Worm (Caenorhabditis elegans): ENCODE data around the gene ZK177.1.

Gene ZK177.1

ce11 chrII:5527841-5528240 lies at the start of gene ZK177.1:
Gene ZK177.1, plus strand, starts transcription at chrII:5528141.
- no peak for TF ChIP-seq tlp-1 (tag; optimal IDR thresholded peaks at IDR 0.05)

ce11 chrII:5478318-5478717 lies 49.6 kb upstream of the ZK177.1 start, which contains the start of gene F56D1.1:
Gene F56D1.1, plus strand, starts transcription at chrII:5478618.
- no peak for TF ChIP-seq efl-1 (optimal IDR thresholded peaks at IDR 0.05)
- peak in 1 of 2 experiments; percentile 49 for TF ChIP-seq efl-1 (GFP tag; optimal IDR thresholded peaks at IDR 0.05 in 1 of 2)
- no peak for TF ChIP-seq mdl-1 (tag; optimal IDR thresholded peaks at IDR 0.05)
- no peak for TF ChIP-seq blmp-1 (tag; optimal IDR thresholded peaks at IDR 0.05)
- TF ChIP-seq ceh-90 (tag; optimal IDR thresholded peaks at IDR 0.05) = no peak
- TF ChIP-seq lsy-2 (tag; optimal IDR thresholded peaks at IDR 0.05) = no peak
- TF ChIP-seq dpl-1 (GFP tag; optimal IDR thresholded peaks at IDR 0.05) = no peak

- TF ChIP-seq alr-1 (tag; optimal IDR thresholded peaks at IDR 0.05; ENCODE audit: borderline replicate concordance) (no peak), xbp-1 (tag; optimal IDR thresholded peaks at IDR 0.05) (no peak)
Observed at ce11 chrII:5481982-5482381, 46.0 kb upstream of the ZK177.1 start, which contains the start of gene cal-8. Gene cal-8, minus strand, starts transcription at chrII:5482041.

- no peak for TF ChIP-seq elt-3 (tag; optimal IDR thresholded peaks at IDR 0.05)
- no peak for TF ChIP-seq lin-35 (GFP tag; optimal IDR thresholded peaks at IDR 0.05)
- TF ChIP-seq rnt-1 (tag; optimal IDR thresholded peaks at IDR 0.05) = no peak
Observed at ce11 chrII:5487844-5488243, 40.1 kb upstream of the ZK177.1 start, which contains the start of gene nep-5. Gene nep-5, plus strand, starts transcription at chrII:5488144.

ce11 chrII:5494405-5494804 lies 33.5 kb upstream of the ZK177.1 start, which contains the start of gene F12A10.6:
Gene F12A10.6, minus strand, starts transcription at chrII:5494505.
- TF ChIP-seq fos-1 (tag; optimal IDR thresholded peaks at IDR 0.05) (no peak), vab-15 (tag; optimal IDR thresholded peaks at IDR 0.05) (no peak), C16A3.4 (tag; optimal IDR thresholded peaks at IDR 0.05) (no peak), nhr-12 (tag; optimal IDR thresholded peaks at IDR 0.05) (no peak)

- TF ChIP-seq elt-3 (tag; optimal IDR thresholded peaks at IDR 0.05) = peak in 2 of 6 experiments; percentile 1 to 62
- TF ChIP-seq F16B12.6 (tag; optimal IDR thresholded peaks at IDR 0.05) = no peak
- no peak for TF ChIP-seq sox-4 (tag; optimal IDR thresholded peaks at IDR 0.05)
- TF ChIP-seq nhr-90 (tag; optimal IDR thresholded peaks at IDR 0.05; ENCODE audit: poor library complexity) = no peak
- TF ChIP-seq tbx-2 (tag; optimal IDR thresholded peaks at IDR 0.05) = no peak
- no peak for TF ChIP-seq fkh-8 (tag; optimal IDR thresholded peaks at IDR 0.05)
- TF ChIP-seq lin-35 (GFP tag; optimal IDR thresholded peaks at IDR 0.05) = no peak
- peak; percentile 52 for TF ChIP-seq nhr-20 (tag; optimal IDR thresholded peaks at IDR 0.05)
- no peak for TF ChIP-seq xbp-1 (tag; optimal IDR thresholded peaks at IDR 0.05)
- TF ChIP-seq fos-1 (tag; optimal IDR thresholded peaks at IDR 0.05) = no peak
- peak; percentile 43 for TF ChIP-seq lin-14 (GFP tag; optimal IDR thresholded peaks at IDR 0.05)
- peak; percentile 60 for TF ChIP-seq nhr-85 (tag)
- no peak for TF ChIP-seq unc-86 (tag; optimal IDR thresholded peaks at IDR 0.05)
- TF ChIP-seq aly-2 (tag; optimal IDR thresholded peaks at IDR 0.05) = no peak
- TF ChIP-seq mdl-1 (tag; optimal IDR thresholded peaks at IDR 0.05) = no peak
- no peak for TF ChIP-seq alr-1 (tag; optimal IDR thresholded peaks at IDR 0.05; ENCODE audit: borderline replicate concordance)
- TF ChIP-seq dsc-1 (tag; optimal IDR thresholded peaks at IDR 0.05) = no peak
- TF ChIP-seq ceh-90 (tag; optimal IDR thresholded peaks at IDR 0.05) = no peak
- TF ChIP-seq zag-1 (tag; optimal IDR thresholded peaks at IDR 0.05) = no peak
- no peak for TF ChIP-seq sptf-1 (tag; optimal IDR thresholded peaks at IDR 0.05)
- no peak for TF ChIP-seq hpl-2 (GFP tag; optimal IDR thresholded peaks at IDR 0.05)
- no peak for TF ChIP-seq ztf-4 (tag; optimal IDR thresholded peaks at IDR 0.05)
- peak; percentile 6 for TF ChIP-seq blmp-1 (tag; optimal IDR thresholded peaks at IDR 0.05)
- no peak for TF ChIP-seq egl-13 (tag; optimal IDR thresholded peaks at IDR 0.05)
- TF ChIP-seq vab-15 (tag; optimal IDR thresholded peaks at IDR 0.05) = no peak
- no peak for TF ChIP-seq irx-1 (tag; optimal IDR thresholded peaks at IDR 0.05)
Observed at ce11 chrII:5496375-5496774, 31.6 kb upstream of the ZK177.1 start, which contains the start of gene F12A10.1. Gene F12A10.1, plus strand, starts transcription at chrII:5496540.
